Fruit fly (Drosophila melanogaster) whole organism, adult: ENCODE measurements around the gene CG32847.

Source experiments
- CG11617 ChIP-seq: fragments of 200-800 bp; sonication (Bioruptor generic); optimal IDR thresholded peaks from 2 replicates; lab custom pipeline; 2017; ENCODE audit warnings: mild to moderate bottlenecking, missing biosample characterization, missing genetic modification reagents, missing genetic modification characterization
- CG14711 ChIP-seq: fragments of 200-800 bp; sonication (Bioruptor generic); optimal IDR thresholded peaks from 2 replicates; lab custom pipeline; 2018; ENCODE audit warnings: missing biosample characterization, mild to moderate bottlenecking, missing genetic modification characterization, moderate library complexity
- CG1620 ChIP-seq: fragments of 200-800 bp; sonication (Bioruptor generic); optimal IDR thresholded peaks from 2 replicates; lab custom pipeline; 2016; ENCODE audit warnings: missing biosample characterization, missing genetic modification characterization
- CG5204 ChIP-seq: fragments of 200-800 bp; sonication (Bioruptor generic); optimal IDR thresholded peaks from 2 replicates; lab custom pipeline; 2016; ENCODE audit warnings: missing biosample characterization, missing genetic modification characterization
- CG7101 ChIP-seq: fragments of 200-800 bp; sonication (Bioruptor generic); optimal IDR thresholded peaks from 2 replicates; lab custom pipeline; 2018; ENCODE audit warnings: missing biosample characterization, mild to moderate bottlenecking, missing genetic modification characterization, moderate library complexity
- Clk ChIP-seq: fragments of 200-800 bp; sonication (Bioruptor generic); optimal IDR thresholded peaks from 2 replicates; lab custom pipeline; 2017; ENCODE audit warnings: missing biosample characterization, missing genetic modification characterization
- Hr96 ChIP-seq: fragments of 200-800 bp; sonication (Bioruptor generic); optimal IDR thresholded peaks from 2 replicates; lab custom pipeline; 2016; ENCODE audit warnings: missing biosample characterization, missing genetic modification characterization
- cnc ChIP-seq, 2 experiments: fragments of >200 bp; optimal IDR thresholded peaks; 2 replicates each; lab custom pipeline; 2017
- kay ChIP-seq: fragments of 200-800 bp; sonication (Bioruptor generic); peaks from one replicate; lab custom pipeline; 2016; ENCODE audit warnings: missing biosample characterization, missing genetic modification characterization, borderline replicate concordance
- ovo ChIP-seq: fragments of 200-800 bp; sonication (Bioruptor generic); optimal IDR thresholded peaks from 2 replicates; lab custom pipeline; 2016; ENCODE audit warnings: missing biosample characterization, missing genetic modification characterization
- pad ChIP-seq: fragments of 200-800 bp; sonication (Bioruptor generic); optimal IDR thresholded peaks from 3 replicates; lab custom pipeline; 2017; ENCODE audit warnings: missing biosample characterization, missing genetic modification characterization, mild to moderate bottlenecking, moderate library complexity, missing genetic modification reagents
- tj ChIP-seq: fragments of 200-800 bp; sonication (Bioruptor generic); optimal IDR thresholded peaks from 3 replicates; lab custom pipeline; 2017; ENCODE audit warnings: missing biosample characterization, mild to moderate bottlenecking, missing genetic modification characterization, moderate library complexity

DNA sequence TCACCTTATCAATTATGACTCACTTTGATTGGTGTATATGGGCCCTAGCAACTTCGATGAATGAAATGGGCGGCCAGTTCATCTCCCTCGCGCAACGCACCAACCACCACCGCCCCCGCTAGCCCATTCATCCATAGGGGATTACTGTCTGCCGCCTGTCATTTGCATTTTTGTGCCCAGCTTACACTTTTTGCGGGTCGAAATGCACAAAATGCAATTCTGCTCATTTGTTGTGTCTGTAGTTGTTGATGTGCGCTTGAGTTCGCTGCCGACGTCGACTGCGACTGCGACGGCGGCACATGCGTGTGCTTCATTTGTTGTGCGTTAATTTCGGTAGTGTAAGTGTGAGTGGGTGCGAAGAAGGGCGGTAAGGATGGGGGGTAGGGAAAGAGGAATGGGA lies 20.4 kb upstream of the CG32847 start:
- TF ChIP-seq CG5204 = no peak
- peak; percentile 93 for TF ChIP-seq tj (GFP tag; lab: Kevin White, UChicago)
- no peak for TF ChIP-seq CG1620 (GFP tag; lab: Kevin White, UChicago)
- TF ChIP-seq CG7101 = no peak
- TF ChIP-seq pad (GFP tag; lab: Kevin White, UChicago) = no peak
- no peak for TF ChIP-seq Clk (GFP tag; lab: Kevin White, UChicago)
- TF ChIP-seq CG14711 = no peak
- TF ChIP-seq cnc (optimal IDR thresholded peaks at IDR 0.05; lab: Kevin White, UChicago) = no peak
- no peak for TF ChIP-seq kay (GFP tag; lab: Kevin White, UChicago)
- TF ChIP-seq CG11617 (GFP tag; lab: Kevin White, UChicago) = no peak
- TF ChIP-seq ovo = no peak
- no peak for TF ChIP-seq Hr96 (GFP tag; lab: Kevin White, UChicago)
